Fruit fly (Drosophila melanogaster) whole organism, adult: ENCODE data around the gene fz2.

ENCODE experiments used
- CG11617 ChIP-seq: fragments of 200-800 bp; sonication (Bioruptor generic); optimal IDR thresholded peaks from 2 replicates; lab custom pipeline; 2017; ENCODE audit warnings: mild to moderate bottlenecking, missing biosample characterization, missing genetic modification reagents, missing genetic modification characterization
- CG12768 ChIP-seq: fragments of 200-800 bp; sonication (Bioruptor generic); optimal IDR thresholded peaks from 2 replicates; lab custom pipeline; 2017; ENCODE audit warnings: missing biosample characterization, missing genetic modification characterization, mild to moderate bottlenecking, moderate library complexity, missing genetic modification reagents
- CG14711 ChIP-seq: fragments of 200-800 bp; sonication (Bioruptor generic); optimal IDR thresholded peaks from 2 replicates; lab custom pipeline; 2018; ENCODE audit warnings: missing biosample characterization, mild to moderate bottlenecking, missing genetic modification characterization, moderate library complexity
- CG1620 ChIP-seq: fragments of 200-800 bp; sonication (Bioruptor generic); optimal IDR thresholded peaks from 2 replicates; lab custom pipeline; 2016; ENCODE audit warnings: missing biosample characterization, missing genetic modification characterization
- CG33017 ChIP-seq: fragments of 200-800 bp; sonication (Bioruptor generic); optimal IDR thresholded peaks from 2 replicates; lab custom pipeline; 2018; ENCODE audit warnings: missing biosample characterization, mild to moderate bottlenecking, missing genetic modification characterization, moderate library complexity
- CG5204 ChIP-seq: fragments of 200-800 bp; sonication (Bioruptor generic); optimal IDR thresholded peaks from 2 replicates; lab custom pipeline; 2016; ENCODE audit warnings: missing biosample characterization, missing genetic modification characterization
- CG7045 ChIP-seq: fragments of 200-800 bp; sonication (Bioruptor generic); optimal IDR thresholded peaks from 2 replicates; lab custom pipeline; 2017; ENCODE audit warnings: missing biosample characterization, mild to moderate bottlenecking, missing genetic modification characterization
- CG7101 ChIP-seq: fragments of 200-800 bp; sonication (Bioruptor generic); optimal IDR thresholded peaks from 2 replicates; lab custom pipeline; 2018; ENCODE audit warnings: missing biosample characterization, mild to moderate bottlenecking, missing genetic modification characterization, moderate library complexity
- Clk ChIP-seq: fragments of 200-800 bp; sonication (Bioruptor generic); optimal IDR thresholded peaks from 2 replicates; lab custom pipeline; 2017; ENCODE audit warnings: missing biosample characterization, missing genetic modification characterization
- Crg-1 ChIP-seq: fragments of 200-800 bp; sonication (Bioruptor generic); optimal IDR thresholded peaks from 2 replicates; lab custom pipeline; 2016; ENCODE audit warnings: missing biosample characterization, missing genetic modification characterization
- Hr96 ChIP-seq: fragments of 200-800 bp; sonication (Bioruptor generic); optimal IDR thresholded peaks from 2 replicates; lab custom pipeline; 2016; ENCODE audit warnings: missing biosample characterization, missing genetic modification characterization
- Mnt ChIP-seq: fragments of 200-800 bp; sonication (Bioruptor generic); optimal IDR thresholded peaks from 2 replicates; lab custom pipeline; 2016; ENCODE audit warnings: missing biosample characterization, mild to moderate bottlenecking, missing genetic modification characterization
- bab1 ChIP-seq: fragments of 200-800 bp; sonication (Bioruptor generic); optimal IDR thresholded peaks from 3 replicates; lab custom pipeline; 2019; ENCODE audit warnings: missing biosample characterization, mild to moderate bottlenecking, missing genetic modification characterization, moderate library complexity
- cic ChIP-seq: fragments of 200-800 bp; sonication (Bioruptor generic); optimal IDR thresholded peaks from 2 replicates; lab custom pipeline; 2017; ENCODE audit warnings: missing biosample characterization, mild to moderate bottlenecking, missing genetic modification characterization, moderate library complexity
- cnc ChIP-seq, 2 experiments: fragments of >200 bp; optimal IDR thresholded peaks; 2 replicates each; lab custom pipeline; 2017
- kay ChIP-seq: fragments of 200-800 bp; sonication (Bioruptor generic); peaks from one replicate; lab custom pipeline; 2016; ENCODE audit warnings: missing biosample characterization, missing genetic modification characterization, borderline replicate concordance
- ovo ChIP-seq: fragments of 200-800 bp; sonication (Bioruptor generic); optimal IDR thresholded peaks from 2 replicates; lab custom pipeline; 2016; ENCODE audit warnings: missing biosample characterization, missing genetic modification characterization
- pad ChIP-seq: fragments of 200-800 bp; sonication (Bioruptor generic); optimal IDR thresholded peaks from 3 replicates; lab custom pipeline; 2017; ENCODE audit warnings: missing biosample characterization, missing genetic modification characterization, mild to moderate bottlenecking, moderate library complexity, missing genetic modification reagents
- tj ChIP-seq: fragments of 200-800 bp; sonication (Bioruptor generic); optimal IDR thresholded peaks from 3 replicates; lab custom pipeline; 2017; ENCODE audit warnings: missing biosample characterization, mild to moderate bottlenecking, missing genetic modification characterization, moderate library complexity
- toe ChIP-seq: fragments of 200-800 bp; sonication (Bioruptor generic); optimal IDR thresholded peaks from 2 replicates; lab custom pipeline; 2016; ENCODE audit warnings: missing biosample characterization, missing genetic modification characterization

fz2 gene

dm6 chr3L:19228857-19229398, 6.2 kb downstream of the fz2 start:
- no peak for TF ChIP-seq CG7101 (tag; lab: Kevin White, UChicago)
- peak; percentile 12 for TF ChIP-seq kay
- no peak for TF ChIP-seq Clk (GFP tag; lab: Kevin White, UChicago)

- TF ChIP-seq kay, result no peak
These were observed 6.8 kb downstream of the fz2 start for dm6 chr3L:19228371-19228817.

- TF ChIP-seq cnc (optimal IDR thresholded peaks at IDR 0.05; lab: Kevin White, UChicago) (no peak), Clk (GFP tag; lab: Kevin White, UChicago) (no peak), pad (GFP tag; lab: Kevin White, UChicago) (no peak), CG12768 (GFP tag; lab: Kevin White, UChicago) (no peak), CG14711 (tag; lab: Kevin White, UChicago) (no peak), Mnt (no peak), tj (GFP tag; lab: Kevin White, UChicago) (no peak), CG7101 (tag; lab: Kevin White, UChicago) (no peak), CG7045 (GFP tag; lab: Kevin White, UChicago) (no peak), CG11617 (GFP tag; lab: Kevin White, UChicago) (no peak), cic (GFP tag; lab: Kevin White, UChicago) (no peak), kay (no peak), Hr96 (GFP tag; lab: Kevin White, UChicago) (no peak), toe (GFP tag; lab: Kevin White, UChicago) (no peak)
These were observed 9.5 kb downstream of the fz2 start for dm6 chr3L:19225687-19226086.

- TF ChIP-seq cnc (optimal IDR thresholded peaks at IDR 0.05; lab: Kevin White, UChicago) (no peak), CG11617 (GFP tag; lab: Kevin White, UChicago) (no peak), kay (no peak), tj (GFP tag; lab: Kevin White, UChicago) (peak; percentile 24)
These were observed 13.7 kb downstream of the fz2 start for dm6 chr3L:19221455-19221854.

- TF ChIP-seq CG11617 (GFP tag; lab: Kevin White, UChicago) (no peak), CG7045 (GFP tag; lab: Kevin White, UChicago) (no peak), bab1 (GFP tag; lab: Kevin White, UChicago) (no peak), CG7101 (tag; lab: Kevin White, UChicago) (no peak), cic (GFP tag; lab: Kevin White, UChicago) (no peak), Clk (GFP tag; lab: Kevin White, UChicago) (no peak)
These were observed 18.8 kb downstream of the fz2 start for dm6 chr3L:19216377-19216776.

dm6 chr3L:19214223-19214622, 20.9 kb downstream of the fz2 start:
- TF ChIP-seq bab1 (GFP tag; lab: Kevin White, UChicago) (no peak), toe (GFP tag; lab: Kevin White, UChicago) (no peak), Crg-1 (GFP tag; lab: Kevin White, UChicago) (no peak), CG1620 (no peak), tj (GFP tag; lab: Kevin White, UChicago) (no peak), cic (GFP tag; lab: Kevin White, UChicago) (no peak), CG5204 (no peak), kay (no peak), CG14711 (tag; lab: Kevin White, UChicago) (no peak), Hr96 (GFP tag; lab: Kevin White, UChicago) (no peak), CG7101 (tag; lab: Kevin White, UChicago) (no peak), CG33017 (tag; lab: Kevin White, UChicago) (no peak), Clk (GFP tag; lab: Kevin White, UChicago) (no peak), CG11617 (GFP tag; lab: Kevin White, UChicago) (no peak), cnc (optimal IDR thresholded peaks at IDR 0.05; lab: Kevin White, UChicago) (no peak), pad (GFP tag; lab: Kevin White, UChicago) (no peak)

dm6 chr3L:19205764-19206163, 29.4 kb downstream of the fz2 start:
- no peak for TF ChIP-seq toe (GFP tag; lab: Kevin White, UChicago)
- TF ChIP-seq kay, result no peak
- TF ChIP-seq bab1 (GFP tag; lab: Kevin White, UChicago), result no peak
- no peak for TF ChIP-seq CG11617 (GFP tag; lab: Kevin White, UChicago)
- TF ChIP-seq CG1620, result no peak
- no peak for TF ChIP-seq CG7045 (GFP tag; lab: Kevin White, UChicago)
- no peak for TF ChIP-seq ovo (GFP tag; lab: Kevin White, UChicago)
- no peak for TF ChIP-seq Crg-1 (GFP tag; lab: Kevin White, UChicago)
- TF ChIP-seq CG7101 (tag; lab: Kevin White, UChicago), result no peak
- TF ChIP-seq CG12768 (GFP tag; lab: Kevin White, UChicago), result no peak
- TF ChIP-seq tj (GFP tag; lab: Kevin White, UChicago), result no peak
- no peak for TF ChIP-seq Hr96 (GFP tag; lab: Kevin White, UChicago)
- TF ChIP-seq Clk (GFP tag; lab: Kevin White, UChicago), result no peak
- no peak for TF ChIP-seq cic (GFP tag; lab: Kevin White, UChicago)
- no peak for TF ChIP-seq CG33017 (tag; lab: Kevin White, UChicago)
- no peak for TF ChIP-seq CG14711 (tag; lab: Kevin White, UChicago)
- no peak for TF ChIP-seq Mnt
